Worm (Caenorhabditis elegans) whole organism, young adult: ENCODE measurements around the gene Y41D4B.17.

Experiments
- B0035.1 ChIP-seq: sonication (generic microtip); optimal IDR thresholded peaks from 2 replicates; lab custom pipeline; 2016; ENCODE audit warnings: missing genetic modification characterization, mild to moderate bottlenecking, missing compliant biosample characterization, missing genotype, missing genetic modification reagents
- B0261.1 ChIP-seq: sonication (generic microtip); optimal IDR thresholded peaks from 2 replicates; lab custom pipeline; 2016; ENCODE audit warnings: mild to moderate bottlenecking, missing genetic modification characterization, moderate library complexity, missing compliant biosample characterization
- B0336.3 ChIP-seq: fragments of 200-800 bp; sonication (Bioruptor generic); IDR thresholded peaks from 2 replicates; pipeline ENCODE4 v1.3.6; 2022; ENCODE audit warnings: missing genetic modification characterization, missing compliant biosample characterization
- F10E7.11 ChIP-seq: sonication (generic microtip); optimal IDR thresholded peaks from 2 replicates; lab custom pipeline; 2017; ENCODE audit warnings: mild to moderate bottlenecking, missing genetic modification characterization, moderate library complexity, missing compliant biosample characterization
- F22D6.2 ChIP-seq: sonication (generic microtip); optimal IDR thresholded peaks from 2 replicates; lab custom pipeline; 2016; ENCODE audit warnings: mild to moderate bottlenecking, missing genetic modification characterization, missing compliant biosample characterization
- F57A8.1 ChIP-seq: fragments of 200-800 bp; sonication (Bioruptor generic); optimal IDR thresholded peaks from 2 replicates; lab custom pipeline; 2018; ENCODE audit warnings: mild to moderate bottlenecking, missing genetic modification characterization, moderate library complexity, missing compliant biosample characterization
- K11D2.4 ChIP-seq: fragments of 200-800 bp; sonication (Bioruptor generic); IDR thresholded peaks from 2 replicates; pipeline ENCODE4 v1.3.6; 2022; ENCODE audit warnings: missing genetic modification reagents, missing genetic modification characterization, missing compliant biosample characterization
- Y56A3A.18 ChIP-seq: fragments of 200-800 bp; sonication (Bioruptor generic); IDR thresholded peaks from 2 replicates; pipeline ENCODE4 v1.3.6; 2022; ENCODE audit warnings: missing genetic modification reagents, missing genetic modification characterization, missing compliant biosample characterization
- Y67H2A.10 ChIP-seq: fragments of 200-800 bp; sonication (Bioruptor generic); conservative IDR thresholded peaks from 2 replicates; pipeline ENCODE4 v1.3.6; 2022; ENCODE audit warnings: missing genetic modification reagents, missing genetic modification characterization, missing compliant biosample characterization
- Y95B8A.8 ChIP-seq: fragments of 200-800 bp; sonication (Bioruptor generic); IDR thresholded peaks from 2 replicates; pipeline ENCODE4 v1.3.6; 2022; ENCODE audit warnings: missing genetic modification reagents, missing genetic modification characterization, missing compliant biosample characterization
- ZK185.1 ChIP-seq: sonication (generic microtip); optimal IDR thresholded peaks from 2 replicates; lab custom pipeline; 2016; ENCODE audit warnings: mild to moderate bottlenecking, missing genetic modification characterization, missing compliant biosample characterization; ENCODE audit not compliant: poor library complexity, severe bottlenecking
- attf-5 ChIP-seq: fragments of 200-800 bp; sonication (Bioruptor generic); optimal IDR thresholded peaks from 2 replicates; lab custom pipeline; 2018; ENCODE audit warnings: mild to moderate bottlenecking, missing genetic modification characterization, missing compliant biosample characterization
- cebp-1 ChIP-seq, 2 experiments: fragments of 200-800 bp in 1 of 2; sonication (Bioruptor generic) in 1 of 2; sonication (generic microtip) in 1 of 2; IDR thresholded peaks in 1 of 2; optimal IDR thresholded peaks in 1 of 2; 2 replicates each; pipeline versions ENCODE4 v1.3.6 to Lab custom; 2017 to 2022; ENCODE audit warnings: missing compliant biosample characterization in 2 of 2, missing genetic modification characterization in 2 of 2, mild to moderate bottlenecking in 1 of 2, missing genetic modification reagents in 1 of 2, moderate library complexity in 1 of 2
- ceh-100 ChIP-seq: fragments of 200-800 bp; sonication (Bioruptor generic); IDR thresholded peaks from 2 replicates; pipeline ENCODE4 v1.3.6; 2022; ENCODE audit warnings: missing genetic modification reagents, missing genetic modification characterization, missing compliant biosample characterization
- ceh-79 ChIP-seq: sonication (generic microtip); optimal IDR thresholded peaks from 2 replicates; lab custom pipeline; 2017; ENCODE audit warnings: mild to moderate bottlenecking, missing genetic modification characterization, missing compliant biosample characterization
- ceh-91 ChIP-seq: fragments of 200-800 bp; sonication (Bioruptor generic); IDR thresholded peaks from 2 replicates; pipeline ENCODE4 v1.3.6; 2022; ENCODE audit warnings: missing genetic modification reagents, missing genetic modification characterization, missing compliant biosample characterization
- chd-7 ChIP-seq: sonication (generic microtip); optimal IDR thresholded peaks from 2 replicates; lab custom pipeline; 2016; ENCODE audit warnings: mild to moderate bottlenecking, missing genetic modification characterization, moderate library complexity, missing compliant biosample characterization
- die-1 ChIP-seq: sonication (generic microtip); optimal IDR thresholded peaks from 2 replicates; lab custom pipeline; 2016; ENCODE audit warnings: missing genotype, mild to moderate bottlenecking, missing genetic modification characterization, missing compliant biosample characterization
- dox-1 ChIP-seq: fragments of 200-800 bp; sonication (Bioruptor generic); IDR thresholded peaks from 2 replicates; pipeline ENCODE4 v1.3.6; 2022; ENCODE audit warnings: missing genetic modification reagents, missing genetic modification characterization, missing compliant biosample characterization
- ekl-4 ChIP-seq: fragments of 200-800 bp; sonication (Bioruptor generic); IDR thresholded peaks from 2 replicates; pipeline ENCODE4 v1.3.6; 2022; ENCODE audit warnings: missing genetic modification reagents, missing genetic modification characterization, missing compliant biosample characterization
- ets-4 ChIP-seq: fragments of 200-800 bp; sonication (Bioruptor generic); optimal IDR thresholded peaks from 2 replicates; lab custom pipeline; 2018; ENCODE audit warnings: mild to moderate bottlenecking, missing genetic modification characterization, missing compliant biosample characterization
- him-1 ChIP-seq: sonication (generic microtip); optimal IDR thresholded peaks from 2 replicates; lab custom pipeline; 2016; ENCODE audit warnings: missing genotype, missing genetic modification reagents, missing genetic modification characterization, missing compliant biosample characterization
- hmg-1.2 ChIP-seq: fragments of 200-800 bp; sonication (Bioruptor generic); IDR thresholded peaks from 2 replicates; pipeline ENCODE4 v1.3.6; 2022; ENCODE audit warnings: missing genetic modification reagents, missing genetic modification characterization, missing compliant biosample characterization
- hmg-20 ChIP-seq: fragments of 200-800 bp; sonication (Bioruptor generic); IDR thresholded peaks from 2 replicates; pipeline ENCODE4 v1.3.6; 2022; ENCODE audit warnings: missing genetic modification reagents, missing genetic modification characterization, missing compliant biosample characterization
- lag-1 ChIP-seq: fragments of 200-800 bp; sonication (Bioruptor generic); IDR thresholded peaks from 2 replicates; pipeline ENCODE4 v1.3.6; 2022; ENCODE audit warnings: missing genetic modification reagents, missing genetic modification characterization, missing compliant biosample characterization
- let-526 ChIP-seq: fragments of 200-800 bp; sonication (Bioruptor generic); IDR thresholded peaks from 2 replicates; pipeline ENCODE4 v1.3.6; 2022; ENCODE audit warnings: missing genetic modification reagents, missing genetic modification characterization, missing compliant biosample characterization
- lin-40 ChIP-seq: sonication (generic microtip); optimal IDR thresholded peaks from 2 replicates; lab custom pipeline; 2016; ENCODE audit warnings: missing genetic modification characterization, mild to moderate bottlenecking, missing compliant biosample characterization, missing genotype, missing genetic modification reagents
- lsl-1 ChIP-seq: fragments of 200-800 bp; sonication (Bioruptor generic); optimal IDR thresholded peaks from 2 replicates; lab custom pipeline; 2018; ENCODE audit warnings: mild to moderate bottlenecking, missing genetic modification characterization, moderate library complexity, missing compliant biosample characterization
- lsy-27 ChIP-seq: sonication (generic microtip); optimal IDR thresholded peaks from 2 replicates; lab custom pipeline; 2017; ENCODE audit warnings: missing genetic modification characterization, mild to moderate bottlenecking, missing compliant biosample characterization, antibody characterized with exemption, missing genotype, borderline replicate concordance; ENCODE audit not compliant: insufficient read depth
- madf-3 ChIP-seq: fragments of 200-800 bp; sonication (Bioruptor generic); IDR thresholded peaks from 2 replicates; pipeline ENCODE4 v1.3.6; 2022; ENCODE audit warnings: missing genetic modification reagents, missing genetic modification characterization, missing compliant biosample characterization
- mel-28 ChIP-seq: sonication (generic microtip); optimal IDR thresholded peaks from 2 replicates; lab custom pipeline; 2016; ENCODE audit warnings: borderline replicate concordance, mild to moderate bottlenecking, missing genetic modification characterization, missing compliant biosample characterization
- mes-4 ChIP-seq: sonication (generic microtip); optimal IDR thresholded peaks from 2 replicates; lab custom pipeline; 2016; ENCODE audit warnings: missing genotype, missing genetic modification characterization, missing compliant biosample characterization
- mxl-1 ChIP-seq: sonication (generic microtip); optimal IDR thresholded peaks from 2 replicates; lab custom pipeline; 2016; ENCODE audit warnings: missing genetic modification characterization, missing compliant biosample characterization
- nhr-179 ChIP-seq: sonication (generic microtip); optimal IDR thresholded peaks from 2 replicates; lab custom pipeline; 2016; ENCODE audit warnings: mild to moderate bottlenecking, missing genetic modification characterization, missing compliant biosample characterization
- nhr-27 ChIP-seq: fragments of 200-800 bp; sonication (Bioruptor generic); optimal IDR thresholded peaks from 2 replicates; lab custom pipeline; 2018; ENCODE audit warnings: mild to moderate bottlenecking, missing genetic modification characterization, moderate library complexity, missing compliant biosample characterization
- nhr-90 ChIP-seq: sonication (generic microtip); optimal IDR thresholded peaks from 2 replicates; lab custom pipeline; 2016; ENCODE audit warnings: missing genotype, mild to moderate bottlenecking, missing genetic modification characterization, missing compliant biosample characterization
- rpc-1 ChIP-seq, 2 experiments: fragments of 150-350 bp in 1 of 2; sonication (generic microtip) in 1 of 2; optimal IDR thresholded peaks; 2 replicates each; lab custom pipeline; 2014 to 2018; ENCODE audit warnings: missing biosample characterization in 1 of 2, missing genetic modification characterization in 1 of 2, missing genetic modification reagents in 1 of 2, missing genotype in 1 of 2
- sea-2 ChIP-seq: fragments of 200-800 bp; sonication (Bioruptor generic); IDR thresholded peaks from 2 replicates; pipeline ENCODE4 v1.3.6; 2022; ENCODE audit warnings: missing genetic modification characterization, missing compliant biosample characterization
- snpc-1.1 ChIP-seq: sonication (generic microtip); optimal IDR thresholded peaks from 2 replicates; lab custom pipeline; 2017; ENCODE audit warnings: missing genetic modification characterization, mild to moderate bottlenecking, missing compliant biosample characterization, antibody characterized with exemption, moderate library complexity, missing genotype, missing genetic modification reagents; ENCODE audit not compliant: insufficient read depth
- snpc-3.4 ChIP-seq: sonication (generic microtip); optimal IDR thresholded peaks from 2 replicates; lab custom pipeline; 2017; ENCODE audit warnings: missing genetic modification characterization, mild to moderate bottlenecking, missing compliant biosample characterization, antibody characterized with exemption, moderate library complexity, missing genotype, missing genetic modification reagents
- tbx-9 ChIP-seq: sonication (generic microtip); optimal IDR thresholded peaks from 2 replicates; lab custom pipeline; 2016; ENCODE audit warnings: borderline replicate concordance, missing genetic modification characterization, inconsistent platforms, missing compliant biosample characterization
- unc-130 ChIP-seq: sonication (generic microtip); optimal IDR thresholded peaks from 2 replicates; lab custom pipeline; 2016; ENCODE audit warnings: missing genetic modification reagents, missing genetic modification characterization, missing compliant biosample characterization
- ztf-18 ChIP-seq: sonication (generic microtip); optimal IDR thresholded peaks from 2 replicates; lab custom pipeline; 2016; ENCODE audit warnings: missing genotype, mild to moderate bottlenecking, missing genetic modification characterization, missing compliant biosample characterization
- ztf-22 ChIP-seq: fragments of 200-800 bp; sonication (Bioruptor generic); optimal IDR thresholded peaks from 2 replicates; lab custom pipeline; 2018; ENCODE audit warnings: mild to moderate bottlenecking, missing genetic modification characterization, moderate library complexity, missing compliant biosample characterization
- ztf-25 ChIP-seq: fragments of 200-800 bp; sonication (Bioruptor generic); IDR thresholded peaks from 2 replicates; pipeline ENCODE4 v1.3.6; 2022; ENCODE audit warnings: missing genetic modification reagents, missing genetic modification characterization, missing compliant biosample characterization
- ztf-26 ChIP-seq: sonication (generic microtip); optimal IDR thresholded peaks from 2 replicates; lab custom pipeline; 2017; ENCODE audit warnings: missing genetic modification characterization, missing compliant biosample characterization
- ztf-28 ChIP-seq: fragments of 200-800 bp; sonication (Bioruptor generic); IDR thresholded peaks from 2 replicates; pipeline ENCODE4 v1.3.6; 2022; ENCODE audit warnings: missing genetic modification reagents, missing genetic modification characterization, missing compliant biosample characterization

Y41D4B.17 gene

ce11 chrIV:1595802-1596201 is 35.9 kb downstream of the Y41D4B.17 start, which contains the start of gene npp-8 (continued):
- TF ChIP-seq ekl-4 (GFP tag; lab: Robert Waterston, UW) (peak; percentile 80), snpc-3.4 (tag; lab: Kevin White, UChicago) (peak; percentile 58), ztf-28 (GFP tag; lab: Robert Waterston, UW) (peak; percentile 67; the same call in 1 of the 2 replicates), B0336.3 (GFP tag; lab: Robert Waterston, UW) (peak; percentile 95), madf-3 (GFP tag; lab: Robert Waterston, UW) (peak; percentile 75; the same call in 1 of the 2 replicates), cebp-1 (GFP tag; IDR thresholded peaks at IDR 0.05; lab: Robert Waterston, UW) (peak; percentile 42; the same call in 1 of the 2 replicates), cebp-1 (tag; optimal IDR thresholded peaks at IDR 0.05; lab: Kevin White, UChicago) (peak; percentile 80), unc-130 (GFP tag; lab: Kevin White, UChicago) (peak; percentile 83), dox-1 (GFP tag; lab: Robert Waterston, UW) (peak; percentile 96), ztf-25 (GFP tag; lab: Robert Waterston, UW) (no peak), lsl-1 (peak; percentile 78), Y95B8A.8 (GFP tag; lab: Robert Waterston, UW) (peak; percentile 91), F10E7.11 (tag; lab: Kevin White, UChicago) (peak; percentile 48), hmg-1.2 (GFP tag; lab: Robert Waterston, UW) (peak; percentile 70), lsy-27 (no peak), F22D6.2 (peak; percentile 31), attf-5 (GFP tag; lab: Kevin White, UChicago) (peak; percentile 96), nhr-179 (tag; lab: Kevin White, UChicago) (no peak), mes-4 (no peak), snpc-1.1 (peak; percentile 38), let-526 (GFP tag; lab: Robert Waterston, UW) (no peak), B0035.1 (tag; lab: Kevin White, UChicago) (no peak), B0261.1 (tag; lab: Kevin White, UChicago) (peak; percentile 12), ZK185.1 (peak; percentile 90), lin-40 (tag; lab: Kevin White, UChicago) (peak; percentile 89), mel-28 (tag; lab: Kevin White, UChicago) (peak; percentile 25), lag-1 (GFP tag; lab: Robert Waterston, UW) (no peak), Y67H2A.10 (GFP tag; lab: Robert Waterston, UW) (peak; percentile 76), chd-7 (tag; lab: Kevin White, UChicago) (peak; percentile 65), rpc-1 (optimal IDR thresholded peaks at IDR 0.05; lab: Kevin White, UChicago) (peak; percentile 42), rpc-1 (tag; optimal IDR thresholded peaks at IDR 0.05; lab: Kevin White, UChicago) (no peak), F57A8.1 (no peak), Y56A3A.18 (GFP tag; lab: Robert Waterston, UW) (no peak), ceh-100 (peak; percentile 89), ceh-79 (tag; lab: Kevin White, UChicago) (no peak), sea-2 (GFP tag; lab: Robert Waterston, UW) (no peak), ztf-26 (peak; percentile 80), K11D2.4 (GFP tag; lab: Robert Waterston, UW) (peak; percentile 69), ztf-22 (GFP tag; lab: Kevin White, UChicago) (no peak), nhr-27 (tag; lab: Kevin White, UChicago) (no peak), him-1 (tag; lab: Kevin White, UChicago) (no peak), nhr-90 (peak; percentile 24), hmg-20 (GFP tag; lab: Robert Waterston, UW) (0 out of 2 replicates have a peak, but pooled peaks have one; percentile 45), tbx-9 (tag; lab: Kevin White, UChicago) (no peak), die-1 (tag; lab: Kevin White, UChicago) (peak; percentile 19), ztf-18 (peak; percentile 54), ceh-91 (GFP tag; lab: Robert Waterston, UW) (peak; percentile 84), mxl-1 (no peak), ets-4 (GFP tag; lab: Kevin White, UChicago) (peak; percentile 20)
